Fruit fly (Drosophila melanogaster) whole organism, embryonic: ENCODE measurements around the gene CG14778.

Source experiments
- B-H1 ChIP-seq: fragments of 200-800 bp; sonication (Bioruptor generic); IDR thresholded peaks from 3 replicates; pipeline ENCODE4 v1.3.6; 2022; ENCODE audit warnings: missing biosample characterization, missing genetic modification characterization
- C15 ChIP-seq: fragments of 200-800 bp; sonication (Bioruptor generic); IDR thresholded peaks from 3 replicates; pipeline ENCODE4 v1.3.6; 2022; ENCODE audit warnings: missing biosample characterization, missing genetic modification characterization
- CG10321 ChIP-seq: fragments of 200-800 bp; sonication (Bioruptor generic); IDR thresholded peaks from 2 replicates; pipeline ENCODE4 v1.3.6; 2022; ENCODE audit warnings: missing biosample characterization, missing genetic modification characterization
- CG10654 ChIP-seq: fragments of 200-800 bp; sonication (Bioruptor generic); optimal IDR thresholded peaks from 2 replicates; lab custom pipeline; 2016; ENCODE audit warnings: missing biosample characterization, missing genetic modification characterization
- CG12299 ChIP-seq: fragments of 200-800 bp; sonication (Bioruptor generic); optimal IDR thresholded peaks from 2 replicates; lab custom pipeline; 2018; ENCODE audit warnings: missing biosample characterization, mild to moderate bottlenecking, missing genetic modification characterization
- CG14014 ChIP-seq: fragments of 200-800 bp; sonication (Bioruptor generic); IDR thresholded peaks from 2 replicates; pipeline ENCODE4 v1.3.6; 2022; ENCODE audit warnings: missing biosample characterization, missing genetic modification characterization
- CG15514 ChIP-seq: fragments of 200-800 bp; sonication (Bioruptor generic); optimal IDR thresholded peaks from 3 replicates; lab custom pipeline; 2017; ENCODE audit warnings: missing biosample characterization, missing genetic modification characterization, mild to moderate bottlenecking, moderate library complexity, missing genetic modification reagents
- CG17186 ChIP-seq: fragments of 200-800 bp; sonication (Bioruptor generic); optimal IDR thresholded peaks from 3 replicates; lab custom pipeline; 2017; ENCODE audit warnings: missing biosample characterization, missing genetic modification reagents, missing genetic modification characterization
- CG17802 ChIP-seq: fragments of 200-800 bp; sonication (Bioruptor generic); optimal IDR thresholded peaks from 2 replicates; lab custom pipeline; 2018; ENCODE audit warnings: missing biosample characterization, mild to moderate bottlenecking, missing genetic modification characterization, moderate library complexity
- CG18011 ChIP-seq: fragments of 200-800 bp; sonication (Bioruptor generic); optimal IDR thresholded peaks from 2 replicates; lab custom pipeline; 2017; ENCODE audit warnings: missing biosample characterization, missing genetic modification characterization, mild to moderate bottlenecking, moderate library complexity, missing genotype
- CG2129 ChIP-seq: fragments of 200-800 bp; sonication (Bioruptor generic); IDR thresholded peaks from 2 replicates; pipeline ENCODE4 v1.3.6; 2022; ENCODE audit warnings: missing biosample characterization, missing genetic modification characterization; ENCODE audit not compliant: partially characterized antibody
- CG30403 ChIP-seq: fragments of 200-800 bp; sonication (Bioruptor generic); optimal IDR thresholded peaks from 3 replicates; lab custom pipeline; 2016; ENCODE audit warnings: missing biosample characterization, missing genetic modification characterization
- CG4730 ChIP-seq: fragments of 200-800 bp; sonication (Bioruptor generic); IDR thresholded peaks from 2 replicates; pipeline ENCODE4 v1.3.6; 2022; ENCODE audit warnings: missing biosample characterization, missing genetic modification characterization
- CG5180 ChIP-seq: fragments of 200-800 bp; sonication (Bioruptor generic); optimal IDR thresholded peaks from 3 replicates; lab custom pipeline; 2017; ENCODE audit warnings: missing biosample characterization, missing genetic modification characterization, mild to moderate bottlenecking, moderate library complexity, missing genetic modification reagents
- CG6175 ChIP-seq: fragments of 200-800 bp; sonication (Bioruptor generic); IDR thresholded peaks from 3 replicates; pipeline ENCODE4 v1.3.6; 2022; ENCODE audit warnings: missing biosample characterization, missing genetic modification characterization
- CG6254 ChIP-seq: fragments of 200-800 bp; sonication (Bioruptor generic); optimal IDR thresholded peaks from 3 replicates; lab custom pipeline; 2017; ENCODE audit warnings: mild to moderate bottlenecking, missing biosample characterization, missing genetic modification reagents, missing genetic modification characterization
- CG6689 ChIP-seq: fragments of 200-800 bp; sonication (Bioruptor generic); IDR thresholded peaks from 2 replicates; pipeline ENCODE4 v1.3.6; 2022; ENCODE audit warnings: missing biosample characterization, missing genetic modification characterization
- CG7357 ChIP-seq: fragments of 200-800 bp; sonication (Bioruptor generic); IDR thresholded peaks from 3 replicates; pipeline ENCODE4 v1.3.6; 2022; ENCODE audit warnings: missing biosample characterization, missing genetic modification characterization
- CG9609 ChIP-seq: fragments of 200-800 bp; sonication (Bioruptor generic); optimal IDR thresholded peaks from 3 replicates; lab custom pipeline; 2016; ENCODE audit warnings: missing biosample characterization, missing genetic modification characterization
- CG9876 ChIP-seq: fragments of 200-800 bp; sonication (Bioruptor generic); optimal IDR thresholded peaks from 2 replicates; lab custom pipeline; 2016; ENCODE audit warnings: missing biosample characterization, missing genetic modification characterization
- Dfd ChIP-seq, 2 experiments: fragments of >200 bp; optimal IDR thresholded peaks; 2 replicates each; lab custom pipeline; 2017; ENCODE audit warnings: missing biosample characterization in 2 of 2, missing genetic modification characterization in 2 of 2
- Doc2 ChIP-seq: fragments of 200-800 bp; sonication (Bioruptor generic); IDR thresholded peaks from 2 replicates; pipeline ENCODE4 v1.3.6; 2022; ENCODE audit warnings: missing biosample characterization, missing genetic modification characterization
- MTF-1 ChIP-seq: fragments of 200-800 bp; sonication (Bioruptor generic); optimal IDR thresholded peaks from 2 replicates; lab custom pipeline; 2018; ENCODE audit warnings: missing biosample characterization, mild to moderate bottlenecking, missing genetic modification characterization, borderline replicate concordance
- Mrtf ChIP-seq: fragments of 200-800 bp; sonication (Bioruptor generic); IDR thresholded peaks from 3 replicates; pipeline ENCODE4 v1.3.6; 2022; ENCODE audit warnings: missing biosample characterization, missing genetic modification characterization
- NC2β ChIP-seq: fragments of 200-800 bp; sonication (Bioruptor generic); optimal IDR thresholded peaks from 2 replicates; lab custom pipeline; 2016; ENCODE audit warnings: missing biosample characterization, missing genetic modification characterization
- Oaz ChIP-seq: fragments of 200-800 bp; sonication (Bioruptor generic); IDR thresholded peaks from 2 replicates; pipeline ENCODE4 v1.3.6; 2022; ENCODE audit warnings: missing biosample characterization, missing genetic modification characterization
- Poxn ChIP-seq: fragments of 200-800 bp; sonication (Bioruptor generic); IDR thresholded peaks from 2 replicates; pipeline ENCODE4 v1.3.6; 2022; ENCODE audit warnings: missing biosample characterization, missing genetic modification characterization
- Ptx1 ChIP-seq: fragments of 200-800 bp; sonication (Bioruptor generic); IDR thresholded peaks from 2 replicates; pipeline ENCODE4 v1.3.6; 2022; ENCODE audit warnings: missing biosample characterization, missing genetic modification characterization
- Scr ChIP-seq: fragments of 200-800 bp; sonication (Bioruptor generic); IDR thresholded peaks from 2 replicates; pipeline ENCODE4 v1.3.6; 2022; ENCODE audit warnings: missing biosample characterization, missing genetic modification characterization; ENCODE audit not compliant: partially characterized antibody
- Side ChIP-seq: fragments of 200-800 bp; sonication (Bioruptor generic); optimal IDR thresholded peaks from 2 replicates; lab custom pipeline; 2016; ENCODE audit warnings: missing biosample characterization, missing genetic modification characterization
- Sry-β ChIP-seq: fragments of 200-800 bp; sonication (Bioruptor generic); optimal IDR thresholded peaks from 2 replicates; lab custom pipeline; 2018; ENCODE audit warnings: missing biosample characterization, mild to moderate bottlenecking, missing genetic modification characterization, moderate library complexity
- Tbp ChIP-seq: fragments of >200 bp; optimal IDR thresholded peaks from 2 replicates; lab custom pipeline; 2018; ENCODE audit warnings: missing biosample characterization, missing genetic modification characterization
- al ChIP-seq: fragments of 200-800 bp; sonication (Bioruptor generic); IDR thresholded peaks from 2 replicates; pipeline ENCODE4 v1.3.6; 2022; ENCODE audit warnings: missing biosample characterization, missing genetic modification characterization
- aop ChIP-seq: fragments of 200-800 bp; sonication (Bioruptor generic); IDR thresholded peaks from 2 replicates; pipeline ENCODE4 v1.3.6; 2022; ENCODE audit warnings: missing biosample characterization, missing genetic modification characterization
- dmrt99B ChIP-seq: fragments of 200-800 bp; sonication (Bioruptor generic); optimal IDR thresholded peaks from 2 replicates; lab custom pipeline; 2018; ENCODE audit warnings: missing biosample characterization, mild to moderate bottlenecking, missing genetic modification characterization, moderate library complexity
- eve ChIP-seq, 2 experiments: fragments of >200 bp; optimal IDR thresholded peaks; 2 replicates each; lab custom pipeline; 2017; ENCODE audit warnings: missing biosample characterization in 2 of 2, missing genetic modification characterization in 2 of 2
- gce ChIP-seq: fragments of 200-800 bp; sonication (Bioruptor generic); IDR thresholded peaks from 3 replicates; pipeline ENCODE4 v1.3.6; 2022; ENCODE audit warnings: missing biosample characterization, missing genetic modification characterization
- gcm ChIP-seq: fragments of 200-800 bp; sonication (Bioruptor generic); optimal IDR thresholded peaks from 2 replicates; lab custom pipeline; 2019; ENCODE audit warnings: missing biosample characterization, mild to moderate bottlenecking, missing genetic modification characterization, moderate library complexity
- h ChIP-seq: fragments of >200 bp; optimal IDR thresholded peaks from 2 replicates; lab custom pipeline; 2017
- lola ChIP-seq, 3 experiments: fragments of >200 bp in 2 of 3; fragments of 200-800 bp in 1 of 3; sonication (Bioruptor generic) in 1 of 3; optimal IDR thresholded peaks; 2 replicates each; lab custom pipeline; 2017 to 2019; ENCODE audit warnings: missing biosample characterization in 3 of 3, missing genetic modification characterization in 3 of 3, mild to moderate bottlenecking in 1 of 3, moderate library complexity in 1 of 3
- luna ChIP-seq: fragments of 200-800 bp; sonication (Bioruptor generic); optimal IDR thresholded peaks from 2 replicates; lab custom pipeline; 2016; ENCODE audit warnings: missing biosample characterization, missing genetic modification characterization
- mam ChIP-seq: fragments of 200-800 bp; sonication (Bioruptor generic); optimal IDR thresholded peaks from 3 replicates; lab custom pipeline; 2016; ENCODE audit warnings: missing biosample characterization, missing genetic modification characterization
- nerfin-1 ChIP-seq: fragments of 200-800 bp; sonication (Bioruptor generic); optimal IDR thresholded peaks from 3 replicates; lab custom pipeline; 2019; ENCODE audit warnings: missing biosample characterization, mild to moderate bottlenecking, missing genetic modification characterization, moderate library complexity
- pzg ChIP-seq: fragments of 200-800 bp; sonication (Bioruptor generic); optimal IDR thresholded peaks from 3 replicates; lab custom pipeline; 2018; ENCODE audit warnings: missing biosample characterization, mild to moderate bottlenecking, missing genetic modification characterization, moderate library complexity
- run ChIP-seq: fragments of 200-800 bp; sonication (Bioruptor generic); optimal IDR thresholded peaks from 3 replicates; lab custom pipeline; 2018; ENCODE audit warnings: missing biosample characterization, mild to moderate bottlenecking, missing genetic modification characterization
- seq ChIP-seq: fragments of 200-800 bp; sonication (Bioruptor generic); IDR thresholded peaks from 2 replicates; pipeline ENCODE4 v1.3.6; 2022; ENCODE audit warnings: missing biosample characterization, missing genetic modification characterization
- slp2 ChIP-seq: fragments of 200-800 bp; sonication (Bioruptor generic); optimal IDR thresholded peaks from 2 replicates; lab custom pipeline; 2016; ENCODE audit warnings: missing biosample characterization, missing genetic modification characterization
- toy ChIP-seq: fragments of 200-800 bp; sonication (Bioruptor generic); IDR thresholded peaks from 2 replicates; pipeline ENCODE4 v1.3.6; 2022; ENCODE audit warnings: missing biosample characterization, missing genetic modification characterization
- vnd ChIP-seq: fragments of 200-800 bp; sonication (Bioruptor generic); IDR thresholded peaks from 3 replicates; pipeline ENCODE4 v1.3.6; 2022; ENCODE audit warnings: missing biosample characterization, missing genetic modification characterization; ENCODE audit not compliant: partially characterized antibody
- zfh1 ChIP-seq: fragments of 200-800 bp; sonication (Bioruptor generic); IDR thresholded peaks from 3 replicates; pipeline ENCODE4 v1.3.6; 2022; ENCODE audit warnings: missing biosample characterization, missing genetic modification characterization

The CG14778 gene

DNA sequence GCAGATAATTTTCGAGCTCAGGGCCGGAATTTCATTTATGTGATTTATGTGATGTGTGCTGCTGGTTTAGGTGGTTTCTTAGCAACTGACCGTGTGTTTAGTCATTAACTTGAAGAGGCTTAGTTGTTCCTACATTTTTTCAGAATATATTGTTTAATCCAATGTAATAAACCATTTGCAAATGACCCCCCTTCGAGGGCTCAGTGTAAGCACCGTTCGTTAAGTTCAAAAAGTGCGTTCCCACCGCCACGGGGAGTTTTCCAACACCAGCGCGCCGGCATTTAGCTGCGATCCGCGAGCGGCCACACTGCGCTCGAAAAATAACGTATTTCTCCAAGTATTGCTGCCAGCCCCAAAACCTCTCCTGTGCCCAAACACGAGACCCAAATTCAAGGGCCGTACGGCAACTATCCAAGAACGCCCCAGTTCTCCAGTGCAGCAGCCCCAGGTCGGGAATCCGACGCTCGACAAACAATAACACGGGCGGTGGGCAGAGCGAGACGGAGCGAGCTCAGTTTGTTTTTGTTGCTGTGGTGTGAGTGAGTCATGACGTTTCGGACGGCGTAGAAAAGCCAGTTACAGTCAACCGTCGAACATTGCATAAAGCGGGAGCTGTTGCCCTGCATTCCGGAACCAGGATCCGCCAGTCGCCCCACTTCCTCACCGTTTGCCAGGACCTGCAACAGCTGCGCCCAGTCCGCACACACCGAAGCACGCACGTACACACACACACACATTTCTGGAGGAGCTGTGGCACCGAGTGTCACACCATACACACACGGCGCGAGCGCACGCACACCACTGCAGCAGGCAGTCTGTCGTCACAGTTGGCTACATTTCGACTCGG lies 11.2 kb downstream of the CG14778 start, which contains the start of gene rush (continued):
- TF ChIP-seq CG9876 (GFP tag; lab: Kevin White, UChicago) (peak; percentile 20), CG6175 (GFP tag; lab: Robert Waterston, UW) (0 out of 3 replicates have a peak, but pooled peaks have one; percentile 10), Tbp (GFP tag; lab: Kevin White, UChicago) (no peak), Side (GFP tag; lab: Kevin White, UChicago) (no peak), Doc2 (GFP tag; lab: Robert Waterston, UW) (no peak), slp2 (GFP tag; lab: Kevin White, UChicago) (peak; percentile 16), CG10654 (GFP tag; lab: Kevin White, UChicago) (no peak), CG9609 (GFP tag; lab: Kevin White, UChicago) (no peak), seq (no peak), gce (no peak), gcm (GFP tag; lab: Kevin White, UChicago) (no peak), Dfd (GFP tag; optimal IDR thresholded peaks at IDR 0.05; lab: Kevin White, UChicago) (no peak), pzg (GFP tag; lab: Kevin White, UChicago) (peak; percentile 82), CG2129 (GFP tag; lab: Robert Waterston, UW) (no peak), CG30403 (GFP tag; lab: Kevin White, UChicago) (peak; percentile 42), CG6689 (GFP tag; lab: Robert Waterston, UW) (0 out of 2 replicates have a peak, but pooled peaks have one; percentile 12), C15 (no peak), lola (GFP tag; optimal IDR thresholded peaks at IDR 0.05; lab: Kevin White, UChicago) (no peak), Ptx1 (GFP tag; lab: Robert Waterston, UW) (peak; percentile 23; the same call in 1 of the 2 replicates), CG5180 (GFP tag; lab: Kevin White, UChicago) (no peak), luna (GFP tag; lab: Kevin White, UChicago) (no peak), CG6254 (no peak), Mrtf (GFP tag; lab: Robert Waterston, UW) (no peak), CG4730 (GFP tag; lab: Robert Waterston, UW) (no peak), al (GFP tag; lab: Robert Waterston, UW) (peak; percentile 41; the same call in 1 of the 2 replicates), CG15514 (GFP tag; lab: Kevin White, UChicago) (peak; percentile 76), Sry-β (GFP tag; lab: Kevin White, UChicago) (no peak), mam (GFP tag; lab: Kevin White, UChicago) (peak; percentile 56), vnd (no peak), eve (GFP tag; optimal IDR thresholded peaks at IDR 0.05; lab: Kevin White, UChicago) (no peak), Oaz (no peak), toy (GFP tag; lab: Robert Waterston, UW) (no peak), NC2β (GFP tag; lab: Kevin White, UChicago) (no peak), run (tag; lab: Kevin White, UChicago) (no peak), CG7357 (GFP tag; lab: Robert Waterston, UW) (peak; percentile 64; the same call in 1 of the 3 replicates), Poxn (GFP tag; lab: Robert Waterston, UW) (no peak), h (lab: Kevin White, UChicago) (no peak), dmrt99B (tag; lab: Kevin White, UChicago) (no peak), CG18011 (no peak), CG17186 (GFP tag; lab: Kevin White, UChicago) (peak; percentile 81), aop (GFP tag; lab: Robert Waterston, UW) (no peak), CG12299 (tag; lab: Kevin White, UChicago) (no peak), B-H1 (GFP tag; lab: Robert Waterston, UW) (no peak), CG14014 (peak; percentile 13; the same call in 1 of the 2 replicates), MTF-1 (GFP tag; lab: Kevin White, UChicago) (no peak), zfh1 (GFP tag; lab: Robert Waterston, UW) (0 out of 3 replicates have a peak, but pooled peaks have one; percentile 39), CG17802 (tag; lab: Kevin White, UChicago) (no peak), CG10321 (GFP tag; lab: Robert Waterston, UW) (peak; percentile 24; the same call in 1 of the 2 replicates), nerfin-1 (tag; lab: Kevin White, UChicago) (no peak), Scr (GFP tag; lab: Robert Waterston, UW) (no peak)
